Worm (Caenorhabditis elegans): ENCODE data around the gene cht-5.

- TF ChIP-seq nhr-23 (tag; optimal IDR thresholded peaks at IDR 0.05) (no peak), daf-12 (tag; optimal IDR thresholded peaks at IDR 0.05) (no peak), jun-1 (tag; optimal IDR thresholded peaks at IDR 0.05) (no peak), ceh-82 (tag; optimal IDR thresholded peaks at IDR 0.05) (no peak), pha-4 (tag; optimal IDR thresholded peaks at IDR 0.05) (no peak), egl-27 (tag; optimal IDR thresholded peaks at IDR 0.05) (no peak), unc-39 (tag; optimal IDR thresholded peaks at IDR 0.05) (no peak), pqm-1 (tag; optimal IDR thresholded peaks at IDR 0.05) (no peak), snpc-4 (tag; optimal IDR thresholded peaks at IDR 0.05) (no peak), nhr-12 (tag; optimal IDR thresholded peaks at IDR 0.05) (no peak), ztf-4 (tag; optimal IDR thresholded peaks at IDR 0.05) (no peak), ama-1 (optimal IDR thresholded peaks at IDR 0.05) (no peak)
Observed at ce11 chrV:10066769-10067168, 47.7 kb upstream of the cht-5 start, which contains the start of gene npr-39.
